Worm (Caenorhabditis elegans) whole organism, L4 larva: ENCODE results near the gene tmem-132.

ENCODE experiments used
- F10B5.3 ChIP-seq: sonication (generic microtip); optimal IDR thresholded peaks from 2 replicates; lab custom pipeline; 2016; ENCODE audit warnings: mild to moderate bottlenecking, missing genetic modification characterization, missing compliant biosample characterization
- Y105C5A.15 ChIP-seq: fragments of 200-800 bp; sonication (Bioruptor generic); IDR thresholded peaks from 2 replicates; pipeline ENCODE4 v1.3.6; 2022; ENCODE audit warnings: missing genetic modification characterization, missing compliant biosample characterization
- Y48G9A.11 ChIP-seq: fragments of 200-800 bp; sonication (Bioruptor generic); IDR thresholded peaks from 2 replicates; pipeline ENCODE4 v1.3.6; 2022; ENCODE audit warnings: missing genetic modification reagents, missing genetic modification characterization, missing compliant biosample characterization
- Y5F2A.4 ChIP-seq: fragments of 200-800 bp; sonication (Bioruptor generic); optimal IDR thresholded peaks from 2 replicates; lab custom pipeline; 2018; ENCODE audit warnings: mild to moderate bottlenecking, missing genetic modification characterization, missing compliant biosample characterization
- Y75B8A.6 ChIP-seq: fragments of 200-800 bp; sonication (Bioruptor generic); IDR thresholded peaks from 2 replicates; pipeline ENCODE4 v1.3.6; 2022; ENCODE audit warnings: missing genetic modification reagents, missing genetic modification characterization, missing compliant biosample characterization
- ZK337.2 ChIP-seq: fragments of 200-800 bp; sonication (Bioruptor generic); IDR thresholded peaks from 2 replicates; pipeline ENCODE4 v1.3.6; 2022; ENCODE audit warnings: missing genetic modification reagents, missing genetic modification characterization, missing compliant biosample characterization
- aha-1 ChIP-seq: fragments of 150-350 bp; peaks from one replicate; lab custom pipeline; 2014; ENCODE audit warnings: missing biosample characterization, missing genetic modification characterization
- aly-2 ChIP-seq: sonication (generic microtip); optimal IDR thresholded peaks from 2 replicates; lab custom pipeline; 2018; ENCODE audit warnings: missing biosample characterization, missing genetic modification characterization
- ceh-20 ChIP-seq: fragments of 200-800 bp; sonication (Bioruptor generic); IDR thresholded peaks from 2 replicates; pipeline ENCODE4 v1.3.6; 2022; ENCODE audit warnings: missing genetic modification reagents, missing genetic modification characterization, missing compliant biosample characterization
- ceh-28 ChIP-seq: fragments of 150-350 bp; optimal IDR thresholded peaks from 2 replicates; lab custom pipeline; 2014; ENCODE audit warnings: missing biosample characterization, missing genetic modification reagents, missing genetic modification characterization
- ceh-44 ChIP-seq: fragments of 200-800 bp; sonication (Bioruptor generic); IDR thresholded peaks from 2 replicates; pipeline ENCODE4 v1.3.6; 2022; ENCODE audit warnings: missing genetic modification reagents, missing genetic modification characterization, missing compliant biosample characterization
- ceh-62 ChIP-seq: sonication (generic microtip); optimal IDR thresholded peaks from 2 replicates; lab custom pipeline; 2017; ENCODE audit warnings: missing biosample characterization, missing genetic modification characterization
- cey-2 ChIP-seq: sonication (generic microtip); optimal IDR thresholded peaks from 3 replicates; lab custom pipeline; 2017; ENCODE audit warnings: missing genetic modification characterization, mild to moderate bottlenecking, missing compliant biosample characterization, antibody characterized with exemption, borderline replicate concordance; ENCODE audit not compliant: insufficient read depth
- daf-12 ChIP-seq: fragments of 150-350 bp; optimal IDR thresholded peaks from 2 replicates; lab custom pipeline; 2014; ENCODE audit warnings: missing biosample characterization, missing genetic modification reagents, missing genetic modification characterization
- daf-16 ChIP-seq, 3 experiments: sonication (generic microtip); optimal IDR thresholded peaks; 2 replicates each; lab custom pipeline; 2016 to 2017; ENCODE audit warnings: missing genetic modification characterization in 3 of 3, missing genetic modification reagents in 3 of 3, mild to moderate bottlenecking in 2 of 3, missing compliant biosample characterization in 2 of 3, missing biosample characterization in 1 of 3, moderate library complexity in 1 of 3
- dmd-6 ChIP-seq: fragments of 200-800 bp; sonication (Bioruptor generic); IDR thresholded peaks from 2 replicates; pipeline ENCODE4 v1.3.6; 2022; ENCODE audit warnings: missing genetic modification reagents, missing genetic modification characterization, missing compliant biosample characterization
- dpl-1 ChIP-seq: fragments of 150-350 bp; optimal IDR thresholded peaks from 2 replicates; lab custom pipeline; 2014; ENCODE audit warnings: missing biosample characterization, missing genetic modification reagents, missing genetic modification characterization
- egl-27 ChIP-seq: sonication (generic microtip); optimal IDR thresholded peaks from 3 replicates; lab custom pipeline; 2017; ENCODE audit warnings: missing biosample characterization, missing genetic modification reagents, missing genetic modification characterization
- fos-1 ChIP-seq: fragments of 150-350 bp; optimal IDR thresholded peaks from 2 replicates; lab custom pipeline; 2014; ENCODE audit warnings: missing biosample characterization, missing genetic modification characterization
- hlh-11 ChIP-seq: fragments of 200-800 bp; sonication (Bioruptor generic); optimal IDR thresholded peaks from 2 replicates; lab custom pipeline; 2018; ENCODE audit warnings: mild to moderate bottlenecking, missing genetic modification characterization, missing compliant biosample characterization
- hlh-30 ChIP-seq: sonication (generic microtip); optimal IDR thresholded peaks from 2 replicates; lab custom pipeline; 2017; ENCODE audit warnings: antibody characterized with exemption, mild to moderate bottlenecking, missing genetic modification characterization, missing compliant biosample characterization; ENCODE audit not compliant: insufficient read depth
- hmg-1.1 ChIP-seq: fragments of 200-800 bp; sonication (Bioruptor generic); IDR thresholded peaks from 2 replicates; pipeline ENCODE4 v1.3.6; 2022; ENCODE audit warnings: missing genetic modification reagents, missing genetic modification characterization, missing compliant biosample characterization
- lin-38 ChIP-seq: fragments of 200-800 bp; sonication (Bioruptor generic); IDR thresholded peaks from 2 replicates; pipeline ENCODE4 v1.3.6; 2022; ENCODE audit warnings: missing genetic modification reagents, missing genetic modification characterization, missing compliant biosample characterization
- madf-9 ChIP-seq: fragments of 200-800 bp; sonication (Bioruptor generic); conservative IDR thresholded peaks from 2 replicates; pipeline ENCODE4 v1.3.6; 2022; ENCODE audit warnings: missing genetic modification reagents, missing genetic modification characterization, missing compliant biosample characterization
- mdt-29 ChIP-seq: fragments of 200-800 bp; sonication (Bioruptor generic); IDR thresholded peaks from 2 replicates; pipeline ENCODE4 v1.3.6; 2022; ENCODE audit warnings: missing genetic modification reagents, missing genetic modification characterization, missing compliant biosample characterization
- mxl-2 ChIP-seq: fragments of 200-800 bp; sonication (Bioruptor generic); conservative IDR thresholded peaks from 2 replicates; pipeline ENCODE4 v1.3.6; 2022; ENCODE audit warnings: missing genetic modification reagents, missing genetic modification characterization, missing compliant biosample characterization
- nhr-25 ChIP-seq: sonication (generic microtip); optimal IDR thresholded peaks from 2 replicates; lab custom pipeline; 2017; ENCODE audit warnings: missing genetic modification characterization, mild to moderate bottlenecking, missing compliant biosample characterization, antibody characterized with exemption, moderate library complexity, borderline replicate concordance; ENCODE audit not compliant: insufficient read depth
- nhr-28 ChIP-seq: fragments of 150-350 bp; optimal IDR thresholded peaks from 2 replicates; lab custom pipeline; 2014; ENCODE audit warnings: missing biosample characterization, missing genetic modification characterization
- pqm-1 ChIP-seq: sonication (generic microtip); optimal IDR thresholded peaks from 2 replicates; lab custom pipeline; 2017; ENCODE audit warnings: missing biosample characterization, missing genetic modification characterization
- set-16 ChIP-seq: fragments of 200-800 bp; sonication (Bioruptor generic); IDR thresholded peaks from 2 replicates; pipeline ENCODE4 v1.3.6; 2022; ENCODE audit warnings: missing genetic modification reagents, missing genetic modification characterization, missing compliant biosample characterization
- snpc-1.2 ChIP-seq: fragments of 200-800 bp; sonication (Bioruptor generic); IDR thresholded peaks from 2 replicates; pipeline ENCODE4 v1.3.6; 2022; ENCODE audit warnings: missing genetic modification reagents, missing genetic modification characterization, missing compliant biosample characterization
- unc-39 ChIP-seq: sonication (generic microtip); optimal IDR thresholded peaks from 2 replicates; lab custom pipeline; 2017; ENCODE audit warnings: missing biosample characterization, missing genetic modification characterization
- unc-62 ChIP-seq, 3 experiments: fragments of 150-350 bp in 1 of 3; sonication (generic microtip); optimal IDR thresholded peaks in 2 of 3; peaks in 1 of 3; 1 replicate in 1 of 3; 2 replicates in 2 of 3; lab custom pipeline; 2014 to 2017; ENCODE audit warnings: missing biosample characterization in 3 of 3, missing genetic modification characterization in 3 of 3, missing genetic modification reagents in 3 of 3, missing genotype in 1 of 3
- vab-7 ChIP-seq: fragments of 200-800 bp; sonication (Bioruptor generic); IDR thresholded peaks from 2 replicates; pipeline ENCODE4 v1.3.6; 2022; ENCODE audit warnings: missing genetic modification reagents, missing genetic modification characterization, missing compliant biosample characterization

tmem-132 gene

DNA sequence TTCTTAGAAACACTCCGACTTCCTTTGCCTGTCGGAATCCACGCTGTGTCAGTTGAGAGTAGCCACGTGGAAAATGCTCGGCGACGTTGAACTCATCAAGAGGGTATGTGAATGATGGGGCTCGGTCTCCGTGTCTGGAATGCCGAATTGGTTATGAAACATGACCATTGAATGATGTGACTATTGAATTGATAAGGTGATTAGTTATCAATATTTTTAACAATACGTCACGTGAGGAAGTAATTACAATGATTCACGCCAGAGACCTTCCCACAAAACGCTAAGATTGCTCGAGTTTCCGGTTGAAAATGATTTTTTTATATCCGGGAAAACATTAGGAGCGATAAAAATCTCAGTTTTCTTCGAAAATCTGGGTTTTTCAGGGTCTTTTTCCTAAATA is 42.9 kb upstream of the tmem-132 start:
- TF ChIP-seq fos-1 (tag; lab: Kevin White, UChicago): no peak
- peak; percentile 46; the same call in 1 of the 2 replicates for TF ChIP-seq dmd-6 (GFP tag; lab: Robert Waterston, UW)
- TF ChIP-seq dpl-1 (GFP tag; lab: Kevin White, UChicago): no peak
- TF ChIP-seq hlh-11 (tag; lab: Kevin White, UChicago): peak; percentile 23
- peak; percentile 21; the same call in 1 of the 2 replicates for TF ChIP-seq lin-38
- peak; percentile 31 for TF ChIP-seq pqm-1 (tag; lab: Kevin White, UChicago)
- TF ChIP-seq hlh-30: peak; percentile 7
- TF ChIP-seq nhr-28 (tag; lab: Kevin White, UChicago): peak; percentile 49
- no peak for TF ChIP-seq daf-16 (GFP tag; optimal IDR thresholded peaks at IDR 0.05; lab: Kevin White, UChicago)
- TF ChIP-seq daf-16 (tag; optimal IDR thresholded peaks at IDR 0.05; lab: Kevin White, UChicago): peak; percentile 17

DNA sequence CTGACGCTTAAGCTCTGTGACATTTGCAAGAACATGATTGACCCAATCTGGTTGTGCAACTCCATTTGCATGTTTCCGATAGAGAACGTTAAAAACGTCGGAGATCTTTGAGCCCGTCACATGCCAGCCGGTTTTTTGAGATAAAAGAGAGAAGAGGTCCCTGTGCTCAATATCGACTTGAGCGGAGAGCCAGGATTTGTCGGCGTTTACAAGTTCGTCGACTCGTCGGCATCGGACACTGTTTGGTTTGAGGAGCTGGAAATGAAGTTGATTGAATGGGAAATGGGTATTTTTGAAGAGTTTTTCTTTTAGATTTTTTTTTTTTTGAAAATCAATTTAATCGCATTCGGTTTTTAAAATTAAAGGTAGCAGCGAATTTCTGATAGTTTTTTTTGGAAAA is 41.7 kb upstream of the tmem-132 start:
- TF ChIP-seq aha-1 (tag; lab: Kevin White, UChicago) (peak; percentile 53), set-16 (GFP tag; lab: Robert Waterston, UW) (no peak)

DNA sequence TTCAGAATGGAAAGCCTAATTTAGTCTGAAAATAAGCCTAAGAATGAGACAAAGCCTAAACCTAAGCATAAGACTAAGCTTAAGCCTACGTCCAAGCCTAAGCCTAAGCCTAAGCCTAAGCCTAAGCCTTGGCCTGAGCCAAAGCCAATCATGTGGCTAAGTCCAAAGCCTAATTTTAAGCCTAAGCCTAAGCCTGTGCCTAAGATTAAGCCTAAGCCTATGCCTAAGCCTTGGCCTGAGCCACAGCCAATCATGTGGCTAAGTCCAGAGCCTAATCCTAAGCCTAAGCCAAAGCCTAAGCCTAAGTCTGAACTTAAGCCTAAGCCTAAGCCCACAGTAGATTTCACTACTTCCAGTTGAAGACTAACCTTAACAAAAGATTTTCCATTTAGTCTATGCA is 41.1 kb upstream of the tmem-132 start:
- TF ChIP-seq Y105C5A.15 (GFP tag; lab: Robert Waterston, UW): 0 out of 2 replicates have a peak, but pooled peaks have one; percentile 34
- TF ChIP-seq madf-9 (GFP tag; lab: Robert Waterston, UW): 0 out of 2 replicates have a peak, but pooled peaks have one; percentile 7
- no peak for TF ChIP-seq aha-1 (tag; lab: Kevin White, UChicago)

DNA sequence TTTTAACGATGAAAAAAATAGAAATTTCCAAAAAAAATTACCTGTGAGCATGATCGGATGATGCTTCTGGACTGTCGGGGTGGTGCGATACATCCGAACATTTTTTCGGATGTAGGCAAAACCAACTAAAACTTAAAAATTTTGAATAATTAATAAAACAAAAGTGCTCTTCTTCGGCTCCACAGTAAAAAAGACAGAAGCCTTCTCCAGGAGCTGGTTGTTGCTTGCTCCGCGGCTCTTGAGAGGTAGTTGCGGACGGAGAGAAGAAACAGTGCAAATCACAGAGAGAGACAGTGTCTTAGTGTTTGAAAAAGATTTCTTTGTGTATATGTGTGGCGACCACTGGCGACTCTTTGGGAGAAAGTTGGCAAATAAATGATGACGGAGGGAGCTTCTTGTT is 39.8 kb upstream of the tmem-132 start, which contains the start of gene gldi-9:
Gene gldi-9 (minus strand): TSS at position 101 of the 400 bp plus-strand sequence.
- TF ChIP-seq vab-7 (GFP tag; lab: Robert Waterston, UW) (no peak), daf-16 (GFP tag; optimal IDR thresholded peaks at IDR 0.05; lab: Kevin White, UChicago) (no peak), daf-16 (tag; optimal IDR thresholded peaks at IDR 0.05; lab: Kevin White, UChicago) (no peak), egl-27 (tag; lab: Kevin White, UChicago) (no peak), ceh-44 (no peak), daf-12 (tag; lab: Kevin White, UChicago) (no peak), unc-39 (tag; lab: Kevin White, UChicago) (no peak), cey-2 (tag; lab: Kevin White, UChicago) (no peak), mdt-29 (GFP tag; lab: Robert Waterston, UW) (no peak), mxl-2 (GFP tag; lab: Robert Waterston, UW) (no peak), pqm-1 (tag; lab: Kevin White, UChicago) (no peak), ZK337.2 (GFP tag; lab: Robert Waterston, UW) (no peak), F10B5.3 (no peak), Y5F2A.4 (no peak), hmg-1.1 (GFP tag; lab: Robert Waterston, UW) (no peak), Y48G9A.11 (GFP tag; lab: Robert Waterston, UW) (no peak), unc-62 (GFP tag; optimal IDR thresholded peaks at IDR 0.05 in 1 of 2; lab: Kevin White, UChicago) (no peak), unc-62 (tag; optimal IDR thresholded peaks at IDR 0.05; lab: Kevin White, UChicago) (no peak), Y105C5A.15 (GFP tag; lab: Robert Waterston, UW) (no peak), ceh-20 (no peak), nhr-25 (tag; lab: Kevin White, UChicago) (no peak)
- TF ChIP-seq, all 104 proteins: peak for 0

DNA sequence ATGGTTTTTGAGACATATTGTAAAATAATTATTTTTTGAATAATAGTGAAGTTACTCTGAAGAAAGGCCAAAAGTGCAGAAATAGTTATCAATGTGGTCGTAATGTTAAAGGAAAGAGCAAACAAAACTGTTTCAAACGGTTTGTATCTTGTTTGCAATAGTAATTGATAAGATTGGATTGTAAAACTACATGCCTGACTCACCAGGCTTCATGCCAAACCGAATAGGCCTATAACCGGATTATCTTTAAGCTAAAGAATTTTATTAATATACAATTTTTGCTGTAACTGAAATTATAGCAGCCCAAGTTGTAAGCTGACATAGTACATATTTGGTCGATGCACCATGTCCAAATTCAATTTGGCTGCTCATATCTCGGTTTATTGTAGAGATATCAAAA is 30.1 kb upstream of the tmem-132 start, which contains the start of gene Y71H2AM.14:
Gene Y71H2AM.14 (minus strand): TSS at position 101 of the 400 bp plus-strand sequence.
- TF ChIP-seq pqm-1 (tag; lab: Kevin White, UChicago) (peak; percentile 43), ceh-28 (tag; lab: Kevin White, UChicago) (no peak), ceh-62 (tag; lab: Kevin White, UChicago) (no peak), snpc-1.2 (no peak), aly-2 (tag; lab: Kevin White, UChicago) (no peak), Y75B8A.6 (GFP tag; lab: Robert Waterston, UW) (no peak)
- TF ChIP-seq, all 104 proteins: peak for 1
